Worm (Caenorhabditis elegans) whole organism, L2 larva: ENCODE results near the gene wrm-1.

ENCODE experiments used
- R02D3.7 ChIP-seq: fragments of 150-350 bp; optimal IDR thresholded peaks from 2 replicates; lab custom pipeline; 2014; ENCODE audit warnings: missing biosample characterization, missing genetic modification characterization
- aly-2 ChIP-seq: fragments of 150-350 bp; optimal IDR thresholded peaks from 2 replicates; lab custom pipeline; 2014; ENCODE audit warnings: missing biosample characterization, missing genetic modification characterization
- ceh-16 ChIP-seq: fragments of 150-350 bp; optimal IDR thresholded peaks from 2 replicates; lab custom pipeline; 2014; ENCODE audit warnings: missing biosample characterization, missing genetic modification characterization
- ceh-82 ChIP-seq: fragments of 150-350 bp; optimal IDR thresholded peaks from 2 replicates; lab custom pipeline; 2014; ENCODE audit warnings: missing biosample characterization, missing genetic modification characterization
- crh-2 ChIP-seq: sonication (generic microtip); optimal IDR thresholded peaks from 2 replicates; lab custom pipeline; 2017; ENCODE audit warnings: missing biosample characterization, missing genetic modification characterization
- egl-27 ChIP-seq: sonication (generic microtip); optimal IDR thresholded peaks from 3 replicates; lab custom pipeline; 2017; ENCODE audit warnings: missing biosample characterization, missing genetic modification reagents, missing genetic modification characterization
- elt-3 ChIP-seq: sonication (generic microtip); optimal IDR thresholded peaks from 2 replicates; lab custom pipeline; 2017; ENCODE audit warnings: missing biosample characterization, missing genetic modification characterization
- gmeb-1 ChIP-seq: fragments of 150-350 bp; optimal IDR thresholded peaks from 2 replicates; lab custom pipeline; 2014; ENCODE audit warnings: missing biosample characterization, missing genetic modification characterization
- lin-13 ChIP-seq: fragments of 150-350 bp; optimal IDR thresholded peaks from 2 replicates; lab custom pipeline; 2014; ENCODE audit warnings: missing biosample characterization, missing genetic modification reagents, missing genetic modification characterization
- nhr-11 ChIP-seq: fragments of 150-350 bp; optimal IDR thresholded peaks from 2 replicates; lab custom pipeline; 2014; ENCODE audit warnings: missing biosample characterization, missing genetic modification characterization
- nhr-237 ChIP-seq: fragments of 150-350 bp; optimal IDR thresholded peaks from 2 replicates; lab custom pipeline; 2014; ENCODE audit warnings: missing biosample characterization, missing genetic modification characterization
- unc-39 ChIP-seq: fragments of 150-350 bp; optimal IDR thresholded peaks from 2 replicates; lab custom pipeline; 2014; ENCODE audit warnings: missing biosample characterization, missing genetic modification characterization
- unc-55 ChIP-seq: fragments of 150-350 bp; sonication (generic microtip); optimal IDR thresholded peaks from 3 replicates; lab custom pipeline; 2014; ENCODE audit warnings: missing biosample characterization, missing genetic modification reagents, missing genetic modification characterization
- ztf-11 ChIP-seq: sonication (generic microtip); optimal IDR thresholded peaks from 2 replicates; lab custom pipeline; 2017; ENCODE audit warnings: missing biosample characterization, missing genetic modification characterization

DNA sequence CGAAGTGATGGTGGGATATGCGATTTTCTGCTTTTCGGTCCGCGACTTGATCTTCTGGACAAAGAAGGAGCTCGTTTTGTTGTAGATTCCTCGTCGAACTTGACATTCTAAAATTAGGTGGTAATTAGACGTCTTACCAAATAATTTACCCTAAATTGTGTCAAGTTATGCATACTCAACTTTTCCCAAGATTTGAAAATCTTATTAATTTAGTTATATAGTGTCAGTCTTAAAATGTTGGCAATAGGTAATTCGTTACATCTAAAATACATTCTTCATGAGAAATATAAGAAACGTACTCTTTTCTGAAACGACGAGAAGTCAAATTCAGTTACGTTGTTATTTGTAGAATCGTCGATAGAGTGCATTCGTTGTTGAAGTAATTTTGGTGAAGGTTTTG is 15.1 kb upstream of the wrm-1 start:
- TF ChIP-seq ceh-82 (tag; lab: Kevin White, UChicago) (no peak), ztf-11 (tag; lab: Kevin White, UChicago) (no peak), gmeb-1 (no peak), ceh-16 (tag; lab: Kevin White, UChicago) (no peak), egl-27 (tag; lab: Kevin White, UChicago) (no peak), lin-13 (GFP tag; lab: Kevin White, UChicago) (no peak), unc-39 (tag; lab: Kevin White, UChicago) (no peak), aly-2 (tag; lab: Kevin White, UChicago) (no peak), nhr-237 (tag; lab: Kevin White, UChicago) (no peak), nhr-11 (no peak), R02D3.7 (tag; lab: Kevin White, UChicago) (no peak), unc-55 (GFP tag; lab: Kevin White, UChicago) (no peak), elt-3 (tag; lab: Kevin White, UChicago) (no peak), crh-2 (tag; lab: Kevin White, UChicago) (no peak)
